Fruit fly (Drosophila melanogaster): ENCODE measurements around the gene CG31099.

Gene CG31099

DNA sequence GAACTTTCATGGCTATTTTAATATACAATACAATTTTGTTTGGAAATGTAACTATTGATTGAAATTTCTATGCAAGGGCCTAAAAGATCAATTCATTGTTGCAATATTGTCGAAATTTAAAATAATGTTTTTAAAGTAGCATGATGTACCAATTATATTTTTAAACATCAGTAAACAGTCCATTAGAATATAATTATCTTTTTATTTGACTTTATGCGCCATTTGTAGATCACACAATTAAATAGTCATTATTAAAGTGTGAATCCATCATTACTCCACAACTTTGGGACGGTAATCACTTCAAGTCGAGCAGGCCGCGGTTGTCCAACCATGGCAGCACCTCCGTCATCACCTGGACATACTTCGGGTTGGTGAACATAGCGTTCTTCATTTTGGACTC lies at the start of gene CG31099:
Gene CG31099 (minus strand): TSS at position 101 of the 400 bp plus-strand sequence.
- TF ChIP-seq usp (GFP tag; optimal IDR thresholded peaks at IDR 0.05): no peak
- no peak for TF ChIP-seq EcR (GFP tag; optimal IDR thresholded peaks at IDR 0.05)
- no peak for TF ChIP-seq pan (optimal IDR thresholded peaks at IDR 0.05)
- no peak for TF ChIP-seq psq (optimal IDR thresholded peaks at IDR 0.05)
- TF ChIP-seq CG8478 (optimal IDR thresholded peaks at IDR 0.05): no peak
- TF ChIP-seq Dll (optimal IDR thresholded peaks at IDR 0.05): no peak

DNA sequence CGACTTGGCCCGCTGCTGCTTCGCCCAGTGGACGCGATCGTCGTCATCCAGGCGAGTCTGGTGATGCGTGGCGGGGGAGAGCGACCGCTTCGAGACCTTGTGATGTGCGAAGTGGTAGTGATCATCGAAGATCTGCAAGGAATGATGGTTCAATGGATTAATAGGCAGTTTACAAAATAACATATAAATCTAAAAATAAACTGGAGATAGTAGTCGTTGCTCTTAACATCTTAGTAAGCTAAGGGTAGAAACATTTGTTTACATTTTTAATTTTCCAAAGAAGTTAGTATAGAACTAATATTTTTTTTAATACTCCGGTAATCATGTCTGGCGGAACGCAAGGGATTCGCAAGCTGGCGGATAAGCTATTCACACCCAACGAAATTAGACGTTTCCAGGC lies 47.2 kb upstream of the CG31099 start, which contains the start of gene ND-49L:
Gene ND-49L (plus strand): TSS at position 301 of the 400 bp plus-strand sequence.
- TF ChIP-seq Dll (optimal IDR thresholded peaks at IDR 0.05): no peak
- TF ChIP-seq usp (GFP tag; optimal IDR thresholded peaks at IDR 0.05): no peak
- no peak for TF ChIP-seq pan (optimal IDR thresholded peaks at IDR 0.05)
- no peak for TF ChIP-seq psq (optimal IDR thresholded peaks at IDR 0.05)
- TF ChIP-seq CG8478 (optimal IDR thresholded peaks at IDR 0.05): no peak
- no peak for TF ChIP-seq EcR (GFP tag; optimal IDR thresholded peaks at IDR 0.05)

DNA sequence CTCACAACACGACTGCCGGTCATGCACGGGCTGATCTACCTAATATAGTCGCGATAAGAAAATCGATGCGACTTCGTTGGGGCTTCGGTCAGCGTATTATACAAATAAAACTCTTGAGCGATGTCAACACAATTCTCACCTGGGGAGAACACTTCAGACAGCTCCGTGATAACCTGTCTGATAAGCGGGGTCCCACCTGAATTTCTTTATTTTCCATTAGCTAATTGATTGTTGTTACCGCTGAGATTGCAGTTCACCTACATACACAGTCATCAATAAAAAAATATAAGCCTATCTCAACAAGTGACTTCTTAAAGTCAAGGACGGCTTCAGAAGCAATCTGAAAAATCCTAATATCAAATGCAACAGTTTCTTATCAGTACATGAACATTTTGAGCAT lies 36.2 kb upstream of the CG31099 start, which contains the start of gene tobi:
Gene tobi (minus strand): TSS at position 23 of the 400 bp plus-strand sequence.
- TF ChIP-seq psq (optimal IDR thresholded peaks at IDR 0.05) (no peak), Dll (optimal IDR thresholded peaks at IDR 0.05) (no peak), pan (optimal IDR thresholded peaks at IDR 0.05) (no peak), EcR (GFP tag; optimal IDR thresholded peaks at IDR 0.05) (no peak), usp (GFP tag; optimal IDR thresholded peaks at IDR 0.05) (no peak), CG8478 (optimal IDR thresholded peaks at IDR 0.05) (no peak)

DNA sequence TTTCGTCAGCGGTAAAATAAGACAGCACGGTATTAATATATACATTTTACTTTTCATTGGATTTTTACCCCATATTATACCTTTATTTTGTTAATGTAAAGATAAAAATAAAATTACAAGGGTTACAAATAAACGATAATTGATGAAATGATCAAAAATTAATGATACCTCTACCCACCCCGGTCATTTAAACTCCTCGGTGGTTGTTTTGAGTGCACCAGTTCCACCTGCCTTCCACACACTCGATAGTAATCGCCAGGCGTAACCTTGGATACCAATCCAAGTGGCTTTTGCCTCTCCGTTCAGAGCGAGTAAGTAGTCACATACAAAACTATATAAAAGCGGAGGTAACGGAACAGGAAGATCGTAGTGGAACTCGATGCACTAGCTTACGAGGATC lies 29.2 kb upstream of the CG31099 start, which contains the start of gene rha:
Gene rha (plus strand): TSS at position 301 of the 400 bp plus-strand sequence.
- no peak for TF ChIP-seq pan (optimal IDR thresholded peaks at IDR 0.05)
- TF ChIP-seq EcR (GFP tag; optimal IDR thresholded peaks at IDR 0.05): no peak
- TF ChIP-seq psq (optimal IDR thresholded peaks at IDR 0.05): no peak
- TF ChIP-seq CG8478 (optimal IDR thresholded peaks at IDR 0.05): no peak
- no peak for TF ChIP-seq usp (GFP tag; optimal IDR thresholded peaks at IDR 0.05)
- TF ChIP-seq Dll (optimal IDR thresholded peaks at IDR 0.05): no peak

DNA sequence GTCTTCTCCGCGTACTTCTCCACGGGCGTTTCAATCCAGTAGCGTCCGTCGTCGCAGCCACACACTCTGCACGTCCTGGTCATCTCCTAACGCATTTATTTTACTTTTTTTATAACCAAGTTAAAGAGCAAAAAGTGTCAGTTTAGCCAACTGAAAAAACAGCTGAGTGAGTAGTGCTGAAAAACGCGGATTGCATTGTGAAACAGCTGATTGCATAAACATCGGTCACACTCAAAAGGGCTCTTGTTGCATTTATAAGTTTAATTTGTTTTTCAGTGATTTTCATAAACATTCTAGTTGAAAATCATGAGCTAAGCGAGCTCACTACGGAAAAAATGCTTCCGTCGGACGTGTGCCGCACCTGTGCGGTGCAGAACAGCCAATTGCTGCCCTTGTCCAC lies 24.3 kb upstream of the CG31099 start, which contains the start of the genes CG10669 and CG11902:
Gene CG10669 (minus strand): TSS at position 179 of the 400 bp plus-strand sequence.
Gene CG11902 (plus strand): TSS at position 193 of the 400 bp plus-strand sequence.
- TF ChIP-seq psq (optimal IDR thresholded peaks at IDR 0.05) (no peak), usp (GFP tag; optimal IDR thresholded peaks at IDR 0.05) (no peak), pan (optimal IDR thresholded peaks at IDR 0.05) (no peak), CG8478 (optimal IDR thresholded peaks at IDR 0.05) (no peak)

DNA sequence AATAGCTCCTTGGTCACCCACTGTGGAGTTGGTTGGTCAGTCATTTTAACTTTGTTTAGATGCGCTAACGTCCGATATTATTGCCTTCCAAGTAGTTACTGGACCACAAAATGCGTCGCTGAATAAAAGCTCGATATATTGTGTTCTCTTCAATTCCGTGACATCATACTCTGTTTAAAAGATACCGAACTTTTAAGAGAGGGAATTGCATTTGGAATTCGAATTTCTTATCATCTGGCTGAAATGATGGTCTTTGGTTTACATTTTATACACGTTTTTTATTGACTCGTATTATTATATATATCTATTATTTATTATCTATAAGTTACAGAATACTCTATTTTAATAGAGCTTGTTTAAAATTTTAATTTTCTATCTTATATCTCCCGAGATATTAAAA lies 20.4 kb upstream of the CG31099 start, which contains the start of gene CHKov2:
Gene CHKov2 (minus strand): TSS at position 101 of the 400 bp plus-strand sequence.
- no peak for TF ChIP-seq usp (GFP tag; optimal IDR thresholded peaks at IDR 0.05)
- TF ChIP-seq psq (optimal IDR thresholded peaks at IDR 0.05): no peak
- no peak for TF ChIP-seq Dll (optimal IDR thresholded peaks at IDR 0.05)
- no peak for TF ChIP-seq EcR (GFP tag; optimal IDR thresholded peaks at IDR 0.05)
- no peak for TF ChIP-seq pan (optimal IDR thresholded peaks at IDR 0.05)

DNA sequence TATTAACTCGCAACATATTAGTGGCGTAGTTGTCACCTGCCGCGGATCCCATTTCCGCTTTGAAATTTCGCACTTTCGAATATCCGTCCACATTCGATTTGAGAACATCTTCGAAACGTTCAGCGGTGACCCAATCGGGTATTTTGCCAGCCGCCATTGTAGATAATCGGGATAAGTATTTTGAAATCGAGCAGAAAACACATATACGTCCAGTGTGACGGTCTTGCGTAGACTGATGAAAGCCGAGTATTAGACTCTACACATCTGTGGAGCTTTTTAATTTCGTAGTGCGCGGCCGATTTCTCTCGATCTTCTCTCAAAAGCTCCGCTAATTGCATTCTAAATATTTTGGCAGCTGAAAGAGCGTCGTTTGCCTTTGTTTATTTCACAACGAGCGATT lies 18.3 kb upstream of the CG31099 start, which contains the start of gene CHKov1:
Gene CHKov1 (minus strand): TSS at position 238 of the 400 bp plus-strand sequence.
- TF ChIP-seq Dll (optimal IDR thresholded peaks at IDR 0.05) (no peak), CG8478 (optimal IDR thresholded peaks at IDR 0.05) (no peak), EcR (GFP tag; optimal IDR thresholded peaks at IDR 0.05) (no peak), psq (optimal IDR thresholded peaks at IDR 0.05) (no peak), usp (GFP tag; optimal IDR thresholded peaks at IDR 0.05) (no peak), pan (optimal IDR thresholded peaks at IDR 0.05) (no peak)

DNA sequence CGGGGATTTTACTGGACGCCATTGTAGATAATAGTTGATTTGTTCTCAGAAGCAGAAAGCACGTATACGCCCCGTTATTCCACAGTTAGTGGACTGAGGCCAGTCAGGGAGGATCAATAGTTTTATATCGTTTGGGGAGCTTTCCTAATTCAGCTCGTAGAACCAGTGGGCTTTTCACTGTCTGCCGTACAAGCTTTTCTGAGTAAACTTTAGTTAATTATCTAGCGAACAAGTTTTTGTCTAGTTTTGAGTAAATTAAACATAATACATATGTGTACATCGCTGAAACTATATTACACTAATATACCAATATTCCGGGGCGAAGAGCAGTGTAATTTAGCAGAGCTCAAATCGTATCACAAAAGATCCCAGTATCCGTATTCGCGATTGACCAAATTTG lies 11.9 kb upstream of the CG31099 start, which contains the start of gene CG10562:
Gene CG10562 (minus strand): TSS at position 101 of the 400 bp plus-strand sequence.
- TF ChIP-seq CG8478 (optimal IDR thresholded peaks at IDR 0.05): no peak
- no peak for TF ChIP-seq pan (optimal IDR thresholded peaks at IDR 0.05)
- no peak for TF ChIP-seq psq (optimal IDR thresholded peaks at IDR 0.05)
- TF ChIP-seq EcR (GFP tag; optimal IDR thresholded peaks at IDR 0.05): no peak
- TF ChIP-seq Dll (optimal IDR thresholded peaks at IDR 0.05): no peak
- no peak for TF ChIP-seq usp (GFP tag; optimal IDR thresholded peaks at IDR 0.05)

DNA sequence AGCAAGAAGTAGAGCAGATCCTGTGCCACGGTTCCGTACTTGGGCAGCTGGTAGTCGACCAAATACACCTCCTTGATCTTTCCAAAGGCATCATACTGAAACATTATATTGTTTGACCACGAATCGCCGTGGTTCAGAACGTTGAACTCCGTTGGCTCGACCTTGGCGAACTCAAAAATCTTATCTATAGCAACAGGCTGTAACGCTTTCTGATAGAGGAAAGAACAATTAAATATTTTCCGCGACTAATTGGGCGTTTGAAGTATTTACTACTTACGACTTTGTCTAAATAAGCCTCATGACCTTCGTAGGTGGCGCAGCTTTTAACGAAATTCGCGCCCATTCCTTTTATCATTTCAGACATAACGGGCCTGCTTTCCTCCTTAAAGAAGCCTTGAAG lies 10.9 kb upstream of the CG31099 start:
- TF ChIP-seq EcR (GFP tag; optimal IDR thresholded peaks at IDR 0.05) (no peak), CG8478 (optimal IDR thresholded peaks at IDR 0.05) (no peak), psq (optimal IDR thresholded peaks at IDR 0.05) (no peak), usp (GFP tag; optimal IDR thresholded peaks at IDR 0.05) (no peak), Dll (optimal IDR thresholded peaks at IDR 0.05) (no peak), pan (optimal IDR thresholded peaks at IDR 0.05) (no peak)

DNA sequence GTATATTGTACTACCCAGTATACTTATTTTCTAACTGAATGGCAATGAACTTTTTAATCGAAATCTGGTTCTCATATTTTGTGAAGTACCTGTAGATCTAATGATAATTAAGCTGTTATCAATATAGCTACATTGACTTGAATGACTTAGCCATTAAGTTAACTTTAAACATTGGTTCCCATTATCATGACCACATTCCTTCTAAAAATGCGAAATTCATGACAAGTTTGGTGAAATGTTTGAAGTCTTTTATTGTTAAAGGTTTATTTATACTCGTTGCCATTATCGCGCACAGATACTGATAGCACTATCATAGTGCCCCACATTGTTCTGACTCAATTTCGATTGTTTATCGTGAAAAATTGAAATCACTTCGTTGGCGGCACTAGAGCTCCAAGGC lies 10.2 kb upstream of the CG31099 start:
- TF ChIP-seq Dll (optimal IDR thresholded peaks at IDR 0.05) (no peak), psq (optimal IDR thresholded peaks at IDR 0.05) (no peak), EcR (GFP tag; optimal IDR thresholded peaks at IDR 0.05) (no peak), CG8478 (optimal IDR thresholded peaks at IDR 0.05) (no peak), pan (optimal IDR thresholded peaks at IDR 0.05) (no peak), usp (GFP tag; optimal IDR thresholded peaks at IDR 0.05) (no peak)

DNA sequence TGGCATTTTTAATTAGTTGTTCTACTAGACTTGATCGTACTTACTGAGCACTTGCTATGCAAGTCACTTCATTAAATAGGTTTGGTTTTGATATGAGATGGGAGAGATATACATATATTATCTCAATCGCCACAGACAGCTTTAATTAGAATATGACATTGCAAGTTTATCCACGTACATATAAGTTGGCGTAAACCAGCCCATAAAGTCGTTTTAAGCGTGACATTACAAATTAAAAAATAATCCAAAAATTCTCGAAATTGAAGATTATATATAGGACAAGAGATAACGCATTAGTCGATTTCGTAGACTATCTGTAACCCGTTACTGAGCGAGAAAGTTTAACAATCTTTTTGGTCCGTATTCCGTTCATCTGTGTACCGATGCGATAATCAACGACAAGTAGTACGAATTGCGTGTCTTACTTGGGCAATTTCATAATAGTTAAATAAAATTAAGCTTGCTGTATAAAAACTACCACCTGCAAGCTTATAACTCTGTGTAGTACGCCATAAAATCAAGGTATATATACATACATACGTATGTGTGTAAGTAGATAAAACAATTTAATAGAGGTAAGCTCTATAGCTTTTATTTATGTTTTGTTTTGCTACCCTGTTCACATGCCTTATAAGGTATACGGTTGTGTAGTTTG lies 9.4 kb upstream of the CG31099 start, which contains the start of gene CG10560:
Gene CG10560 (minus strand): TSS at position 51 of the 655 bp plus-strand sequence.
- TF ChIP-seq psq (optimal IDR thresholded peaks at IDR 0.05) (no peak), usp (GFP tag; optimal IDR thresholded peaks at IDR 0.05) (no peak), CG8478 (optimal IDR thresholded peaks at IDR 0.05) (no peak), Dll (optimal IDR thresholded peaks at IDR 0.05) (no peak), EcR (GFP tag; optimal IDR thresholded peaks at IDR 0.05) (no peak), pan (optimal IDR thresholded peaks at IDR 0.05) (no peak)

DNA sequence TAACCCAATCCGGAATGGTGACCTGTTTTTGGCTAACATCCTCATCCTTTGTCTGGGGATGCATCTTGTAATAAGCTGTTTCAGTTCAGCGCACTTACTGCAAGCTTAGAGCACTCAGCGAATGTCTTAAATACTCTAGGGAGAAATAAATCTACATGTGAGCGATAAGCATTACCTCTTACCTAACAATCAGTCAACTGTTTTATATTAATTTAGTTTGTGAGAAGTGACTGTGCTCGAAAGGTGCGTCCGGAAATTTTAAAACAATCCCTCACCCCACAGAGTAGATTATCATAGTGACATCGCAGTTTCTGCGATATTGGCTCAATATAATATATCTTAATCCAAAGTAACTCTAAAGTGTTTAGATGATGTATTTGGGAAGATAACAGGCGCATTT lies 7.3 kb upstream of the CG31099 start, which contains the start of gene CG10553:
Gene CG10553 (minus strand): TSS at position 101 of the 400 bp plus-strand sequence.
- TF ChIP-seq usp (GFP tag; optimal IDR thresholded peaks at IDR 0.05) (no peak), pan (optimal IDR thresholded peaks at IDR 0.05) (no peak), CG8478 (optimal IDR thresholded peaks at IDR 0.05) (no peak), EcR (GFP tag; optimal IDR thresholded peaks at IDR 0.05) (no peak), psq (optimal IDR thresholded peaks at IDR 0.05) (no peak), Dll (optimal IDR thresholded peaks at IDR 0.05) (no peak)
